Fruit fly (Drosophila melanogaster) whole organism, embryonic: ENCODE results near the gene numb.

Experiments used
- C15 ChIP-seq: fragments of 200-800 bp; sonication (Bioruptor generic); IDR thresholded peaks from 3 replicates; pipeline ENCODE4 v1.3.6; 2022; ENCODE audit warnings: missing biosample characterization, missing genetic modification characterization
- CG10267 ChIP-seq: fragments of 200-800 bp; sonication (Bioruptor generic); optimal IDR thresholded peaks from 2 replicates; lab custom pipeline; 2018; ENCODE audit warnings: missing biosample characterization, mild to moderate bottlenecking, missing genetic modification characterization, moderate library complexity
- CG11504 ChIP-seq: fragments of 200-800 bp; sonication (Bioruptor generic); optimal IDR thresholded peaks from 3 replicates; lab custom pipeline; 2019; ENCODE audit warnings: missing biosample characterization, mild to moderate bottlenecking, missing genetic modification characterization, moderate library complexity
- CG11560 ChIP-seq: fragments of 200-800 bp; sonication (Bioruptor generic); IDR thresholded peaks from 3 replicates; pipeline ENCODE4 v1.3.6; 2022; ENCODE audit warnings: missing biosample characterization, missing genetic modification characterization
- CG11696 ChIP-seq: fragments of 200-800 bp; sonication (Bioruptor generic); IDR thresholded peaks from 2 replicates; pipeline ENCODE4 v1.3.6; 2022; ENCODE audit warnings: missing biosample characterization, missing genetic modification characterization
- CG12104 ChIP-seq: fragments of 200-800 bp; sonication (Bioruptor generic); optimal IDR thresholded peaks from 3 replicates; lab custom pipeline; 2016; ENCODE audit warnings: missing biosample characterization, missing genetic modification characterization
- CG12659 ChIP-seq: fragments of 200-800 bp; sonication (Bioruptor generic); optimal IDR thresholded peaks from 3 replicates; lab custom pipeline; 2017; ENCODE audit warnings: mild to moderate bottlenecking, missing biosample characterization, missing genetic modification reagents, missing genetic modification characterization
- CG1602 ChIP-seq: fragments of 200-800 bp; sonication (Bioruptor generic); optimal IDR thresholded peaks from 3 replicates; lab custom pipeline; 2016; ENCODE audit warnings: missing biosample characterization, missing genetic modification characterization
- CG1603 ChIP-seq: fragments of 200-800 bp; sonication (Bioruptor generic); optimal IDR thresholded peaks from 2 replicates; lab custom pipeline; 2019; ENCODE audit warnings: missing biosample characterization, mild to moderate bottlenecking, missing genetic modification characterization, moderate library complexity
- CG2889 ChIP-seq: fragments of 200-800 bp; sonication (Bioruptor generic); IDR thresholded peaks from 3 replicates; pipeline ENCODE4 v1.3.6; 2022; ENCODE audit warnings: missing biosample characterization, missing genetic modification characterization
- CG3847 ChIP-seq: fragments of 200-800 bp; sonication (Bioruptor generic); IDR thresholded peaks from 2 replicates; pipeline ENCODE4 v1.3.6; 2022; ENCODE audit warnings: missing biosample characterization, missing genetic modification characterization
- CG6272 ChIP-seq: fragments of 200-800 bp; sonication (Bioruptor generic); IDR thresholded peaks from 2 replicates; pipeline ENCODE4 v1.3.6; 2022; ENCODE audit warnings: missing biosample characterization, missing genetic modification characterization
- CG6654 ChIP-seq: fragments of 200-800 bp; sonication (Bioruptor generic); optimal IDR thresholded peaks from 2 replicates; lab custom pipeline; 2017; ENCODE audit warnings: missing biosample characterization, mild to moderate bottlenecking, missing genetic modification characterization
- CG7357 ChIP-seq: fragments of 200-800 bp; sonication (Bioruptor generic); IDR thresholded peaks from 3 replicates; pipeline ENCODE4 v1.3.6; 2022; ENCODE audit warnings: missing biosample characterization, missing genetic modification characterization
- CG8089 ChIP-seq: fragments of 200-800 bp; sonication (Bioruptor generic); optimal IDR thresholded peaks from 3 replicates; lab custom pipeline; 2016; ENCODE audit warnings: missing biosample characterization, missing genetic modification characterization
- CG8944 ChIP-seq: fragments of 200-800 bp; sonication (Bioruptor generic); optimal IDR thresholded peaks from 3 replicates; lab custom pipeline; 2016; ENCODE audit warnings: missing biosample characterization, missing genetic modification characterization
- Chrac-16 ChIP-seq: fragments of 200-800 bp; sonication (Bioruptor generic); optimal IDR thresholded peaks from 3 replicates; lab custom pipeline; 2016; ENCODE audit warnings: missing biosample characterization, missing genetic modification characterization
- Doc2 ChIP-seq: fragments of 200-800 bp; sonication (Bioruptor generic); IDR thresholded peaks from 2 replicates; pipeline ENCODE4 v1.3.6; 2022; ENCODE audit warnings: missing biosample characterization, missing genetic modification characterization
- Ets65A ChIP-seq: fragments of 200-800 bp; sonication (Bioruptor generic); peaks from one replicate; lab custom pipeline; 2016; ENCODE audit warnings: missing biosample characterization, missing genetic modification characterization
- HmgD ChIP-seq: fragments of 200-800 bp; sonication (Bioruptor generic); optimal IDR thresholded peaks from 3 replicates; lab custom pipeline; 2016; ENCODE audit warnings: missing biosample characterization, missing genetic modification characterization
- Hr78 ChIP-seq, 2 experiments: fragments of 200-800 bp in 1 of 2; fragments of >200 bp in 1 of 2; sonication (Bioruptor generic) in 1 of 2; optimal IDR thresholded peaks; 2 replicates each; lab custom pipeline; 2017 to 2019; ENCODE audit warnings: missing biosample characterization in 2 of 2, missing genetic modification characterization in 2 of 2, mild to moderate bottlenecking in 1 of 2, moderate library complexity in 1 of 2
- Meics ChIP-seq: fragments of 200-800 bp; sonication (Bioruptor generic); optimal IDR thresholded peaks from 2 replicates; lab custom pipeline; 2017; ENCODE audit warnings: missing biosample characterization, mild to moderate bottlenecking, missing genetic modification characterization
- Myb ChIP-seq: fragments of 200-800 bp; sonication (Bioruptor generic); optimal IDR thresholded peaks from 2 replicates; lab custom pipeline; 2016; ENCODE audit warnings: missing biosample characterization, missing genetic modification characterization
- Optix ChIP-seq: fragments of 200-800 bp; sonication (Bioruptor generic); IDR thresholded peaks from 3 replicates; pipeline ENCODE4 v1.3.6; 2022; ENCODE audit warnings: missing biosample characterization, missing genetic modification characterization
- Pdp1 ChIP-seq, 2 experiments: fragments of 200-800 bp; sonication (Bioruptor generic); optimal IDR thresholded peaks; 3 replicates each; lab custom pipeline; 2016; ENCODE audit warnings: missing biosample characterization in 2 of 2, missing genetic modification characterization in 2 of 2, mild to moderate bottlenecking in 1 of 2, moderate library complexity in 1 of 2
- ac ChIP-seq: fragments of 200-800 bp; sonication (Bioruptor generic); optimal IDR thresholded peaks from 3 replicates; lab custom pipeline; 2017; ENCODE audit warnings: missing biosample characterization, mild to moderate bottlenecking, missing genetic modification characterization
- cad ChIP-seq: fragments of >200 bp; optimal IDR thresholded peaks from 2 replicates; lab custom pipeline; 2017; ENCODE audit warnings: missing biosample characterization, missing genetic modification characterization
- chm ChIP-seq: fragments of 200-800 bp; sonication (Bioruptor generic); IDR thresholded peaks from 2 replicates; pipeline ENCODE4 v1.3.6; 2022; ENCODE audit warnings: missing biosample characterization, missing genetic modification characterization
- disco-r ChIP-seq: fragments of 200-800 bp; sonication (Bioruptor generic); optimal IDR thresholded peaks from 2 replicates; lab custom pipeline; 2016; ENCODE audit warnings: missing biosample characterization, missing genetic modification characterization
- dysf ChIP-seq: fragments of 200-800 bp; sonication (Bioruptor generic); IDR thresholded peaks from 3 replicates; pipeline ENCODE4 v1.3.6; 2022; ENCODE audit warnings: missing biosample characterization, missing genetic modification characterization
- exex ChIP-seq: fragments of 200-800 bp; sonication (Bioruptor generic); optimal IDR thresholded peaks from 4 replicates; lab custom pipeline; 2018; ENCODE audit warnings: missing biosample characterization, mild to moderate bottlenecking, missing genetic modification characterization, moderate library complexity
- fd64A ChIP-seq: fragments of 200-800 bp; sonication (Bioruptor generic); optimal IDR thresholded peaks from 3 replicates; lab custom pipeline; 2018; ENCODE audit warnings: missing biosample characterization, mild to moderate bottlenecking, missing genetic modification characterization
- fd96Cb ChIP-seq: fragments of 200-800 bp; sonication (Bioruptor generic); optimal IDR thresholded peaks from 2 replicates; lab custom pipeline; 2018; ENCODE audit warnings: missing biosample characterization, mild to moderate bottlenecking, missing genetic modification characterization, moderate library complexity
- fu2 ChIP-seq: fragments of 200-800 bp; sonication (Bioruptor generic); optimal IDR thresholded peaks from 2 replicates; lab custom pipeline; 2016; ENCODE audit warnings: missing biosample characterization, missing genetic modification characterization
- gcm ChIP-seq: fragments of 200-800 bp; sonication (Bioruptor generic); optimal IDR thresholded peaks from 2 replicates; lab custom pipeline; 2019; ENCODE audit warnings: missing biosample characterization, mild to moderate bottlenecking, missing genetic modification characterization, moderate library complexity
- inv ChIP-seq: fragments of 200-800 bp; sonication (Bioruptor generic); IDR thresholded peaks from 2 replicates; pipeline ENCODE4 v1.3.6; 2022; ENCODE audit warnings: missing biosample characterization, missing genetic modification characterization; ENCODE audit not compliant: partially characterized antibody
- jing ChIP-seq: fragments of 200-800 bp; sonication (Bioruptor generic); optimal IDR thresholded peaks from 2 replicates; lab custom pipeline; 2018; ENCODE audit warnings: missing biosample characterization, mild to moderate bottlenecking, missing genetic modification characterization
- ken ChIP-seq: fragments of 200-800 bp; sonication (Bioruptor generic); IDR thresholded peaks from 3 replicates; pipeline ENCODE4 v1.3.6; 2022; ENCODE audit warnings: missing biosample characterization, missing genetic modification characterization
- klu ChIP-seq: fragments of 200-800 bp; sonication (Bioruptor generic); IDR thresholded peaks from 2 replicates; pipeline ENCODE4 v1.3.6; 2022; ENCODE audit warnings: missing biosample characterization, missing genetic modification characterization
- lmd ChIP-seq: fragments of 200-800 bp; sonication (Bioruptor generic); IDR thresholded peaks from 2 replicates; pipeline ENCODE4 v1.3.6; 2022; ENCODE audit warnings: missing biosample characterization, missing genetic modification characterization
- oc ChIP-seq: fragments of 200-800 bp; sonication (Bioruptor generic); optimal IDR thresholded peaks from 2 replicates; lab custom pipeline; 2018; ENCODE audit warnings: missing biosample characterization, mild to moderate bottlenecking, missing genetic modification characterization, moderate library complexity
- repo ChIP-seq: fragments of 200-800 bp; sonication (Bioruptor generic); optimal IDR thresholded peaks from 2 replicates; lab custom pipeline; 2016; ENCODE audit warnings: missing biosample characterization, missing genetic modification characterization
- schlank ChIP-seq: fragments of 200-800 bp; sonication (Bioruptor generic); optimal IDR thresholded peaks from 2 replicates; lab custom pipeline; 2018; ENCODE audit warnings: missing biosample characterization, mild to moderate bottlenecking, missing genetic modification characterization
- ssp ChIP-seq: fragments of 200-800 bp; sonication (Bioruptor generic); IDR thresholded peaks from 2 replicates; pipeline ENCODE4 v1.3.6; 2022; ENCODE audit warnings: missing biosample characterization, missing genetic modification characterization
- stwl ChIP-seq: fragments of 200-800 bp; sonication (Bioruptor generic); optimal IDR thresholded peaks from 3 replicates; lab custom pipeline; 2018; ENCODE audit warnings: missing biosample characterization, mild to moderate bottlenecking, missing genetic modification characterization, moderate library complexity
- zen ChIP-seq: fragments of 200-800 bp; sonication (Bioruptor generic); optimal IDR thresholded peaks from 3 replicates; lab custom pipeline; 2018; ENCODE audit warnings: missing biosample characterization, mild to moderate bottlenecking, missing genetic modification characterization, moderate library complexity

The numb gene

DNA sequence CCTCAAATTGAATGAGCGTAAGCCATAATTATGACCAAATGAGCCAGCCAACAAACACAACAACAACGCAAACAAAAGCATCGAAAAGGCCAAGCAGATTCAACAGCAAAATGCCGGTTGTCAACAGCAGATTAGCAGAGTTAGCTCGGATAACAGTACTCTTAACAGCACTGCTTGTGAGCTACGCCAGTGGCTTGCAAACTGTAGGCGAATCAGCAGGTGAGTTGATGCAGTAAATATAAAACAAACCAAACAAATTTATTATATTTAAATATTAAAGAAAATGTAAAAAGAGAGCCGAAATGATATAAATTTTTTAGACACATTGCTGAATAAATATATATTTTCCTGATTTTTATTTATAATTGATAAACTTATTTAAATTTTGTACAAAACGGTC, 16.6 kb upstream of the numb start:
- TF ChIP-seq Myb = no peak
- no peak for TF ChIP-seq CG1602
- TF ChIP-seq CG6654 (GFP tag; lab: Kevin White, UChicago) = peak; percentile 91
- TF ChIP-seq ssp = no peak
- no peak for TF ChIP-seq inv
- TF ChIP-seq schlank (tag; lab: Kevin White, UChicago) = no peak
- TF ChIP-seq CG2889 (GFP tag; lab: Robert Waterston, UW) = no peak
- no peak for TF ChIP-seq repo (GFP tag; lab: Kevin White, UChicago)
- TF ChIP-seq exex (tag; lab: Kevin White, UChicago) = no peak
- peak; percentile 4 for TF ChIP-seq cad (GFP tag; lab: Kevin White, UChicago)
- no peak for TF ChIP-seq gcm
- peak; percentile 20 for TF ChIP-seq oc
- peak; percentile 39 for TF ChIP-seq stwl (tag; lab: Kevin White, UChicago)
- TF ChIP-seq Doc2 (GFP tag; lab: Robert Waterston, UW) = no peak
- no peak for TF ChIP-seq CG11560 (tag; lab: Robert Waterston, UW)
- no peak for TF ChIP-seq zen (tag; lab: Kevin White, UChicago)
- no peak for TF ChIP-seq fd64A (GFP tag; lab: Kevin White, UChicago)
- TF ChIP-seq CG11504 = no peak

DNA sequence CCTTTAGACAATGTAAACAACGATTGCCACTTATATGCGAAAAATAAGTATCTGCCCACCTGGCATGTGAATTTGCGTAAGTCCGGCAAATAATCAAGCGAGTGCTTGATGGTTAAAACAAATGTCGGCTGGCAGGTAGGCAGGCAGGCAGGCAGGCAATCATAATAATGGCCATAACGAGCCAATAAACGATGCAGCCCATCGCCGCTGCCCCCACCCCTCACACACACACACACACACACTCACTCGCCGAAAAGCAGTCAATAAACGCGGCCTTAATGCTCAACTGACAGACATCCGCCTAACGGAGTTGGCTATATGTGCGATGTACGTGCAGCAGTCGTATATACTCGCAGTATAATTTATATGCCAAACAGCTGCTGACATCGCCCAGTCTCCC, 16.0 kb upstream of the numb start:
- TF ChIP-seq jing (GFP tag; lab: Kevin White, UChicago) = no peak
- peak; percentile 64 for TF ChIP-seq cad (GFP tag; lab: Kevin White, UChicago)
- peak; percentile 52 for TF ChIP-seq zen (tag; lab: Kevin White, UChicago)
- TF ChIP-seq CG3847 (GFP tag; lab: Robert Waterston, UW) = no peak
- peak; percentile 38; the same call in 1 of the 3 replicates for TF ChIP-seq dysf (GFP tag; lab: Robert Waterston, UW)
- no peak for TF ChIP-seq disco-r (GFP tag; lab: Kevin White, UChicago)
- no peak for TF ChIP-seq CG1603 (tag; lab: Kevin White, UChicago)
- TF ChIP-seq, all 482 proteins: peak for 3

DNA sequence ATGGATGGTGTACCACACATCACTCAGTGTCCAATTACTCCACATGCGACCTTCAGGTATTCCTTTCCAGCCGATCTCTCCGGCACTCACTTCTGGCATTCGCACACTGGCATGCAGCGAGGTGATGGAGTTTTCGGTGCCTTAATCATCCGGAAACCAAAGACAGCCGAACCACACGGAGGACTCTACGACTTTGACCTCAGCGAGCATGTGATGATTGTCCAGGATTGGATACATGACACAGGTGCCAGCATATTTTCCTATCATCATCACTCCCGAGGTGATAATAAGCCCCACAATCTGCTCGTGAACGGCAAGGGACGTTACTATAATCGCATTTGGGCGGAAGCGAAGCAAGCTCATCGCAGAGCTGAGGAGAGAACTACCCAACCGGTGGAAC, 13.1 kb upstream of the numb start:
- no peak for TF ChIP-seq Hr78 (GFP tag; optimal IDR thresholded peaks at IDR 0.05; lab: Kevin White, UChicago)
- TF ChIP-seq Chrac-16 (GFP tag; lab: Kevin White, UChicago) = no peak
- no peak for TF ChIP-seq ken
- no peak for TF ChIP-seq HmgD (GFP tag; lab: Kevin White, UChicago)
- TF ChIP-seq Ets65A (GFP tag; lab: Kevin White, UChicago) = peak; percentile 50
- no peak for TF ChIP-seq ac
- TF ChIP-seq, all 482 proteins: peak for 1

DNA sequence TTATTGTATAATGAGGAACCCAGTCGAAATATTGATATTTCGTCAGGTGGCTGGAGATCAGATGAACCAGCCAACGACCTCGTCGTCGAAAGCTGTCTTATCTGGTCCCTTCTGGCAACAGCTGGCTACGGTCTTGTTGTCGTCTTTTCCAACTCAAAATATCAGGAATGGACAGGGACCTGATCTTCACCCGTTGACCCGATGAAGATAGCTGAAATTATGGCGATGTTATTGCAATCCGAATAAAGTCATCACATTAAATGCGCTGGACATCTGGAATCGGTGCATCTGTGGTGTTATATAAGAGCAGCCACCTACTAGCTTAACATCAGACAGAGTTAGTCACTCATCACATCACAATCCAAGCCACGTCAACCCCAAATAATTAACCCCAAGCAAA, 10.7 kb upstream of the numb start, which contains the start of gene Fbp2:
Fbp2 (plus strand) TSS at position 251 of the 400 bp plus-strand sequence.
- no peak for TF ChIP-seq CG11696 (GFP tag; lab: Robert Waterston, UW)
- no peak for TF ChIP-seq Optix (GFP tag; lab: Robert Waterston, UW)
- no peak for TF ChIP-seq C15 (GFP tag; lab: Robert Waterston, UW)
- TF ChIP-seq fu2 (GFP tag; lab: Kevin White, UChicago) = no peak
- peak in 1 of 2 experiments; percentile 77 for TF ChIP-seq Pdp1 (GFP tag; optimal IDR thresholded peaks at IDR 0.05; lab: Kevin White, UChicago)

DNA sequence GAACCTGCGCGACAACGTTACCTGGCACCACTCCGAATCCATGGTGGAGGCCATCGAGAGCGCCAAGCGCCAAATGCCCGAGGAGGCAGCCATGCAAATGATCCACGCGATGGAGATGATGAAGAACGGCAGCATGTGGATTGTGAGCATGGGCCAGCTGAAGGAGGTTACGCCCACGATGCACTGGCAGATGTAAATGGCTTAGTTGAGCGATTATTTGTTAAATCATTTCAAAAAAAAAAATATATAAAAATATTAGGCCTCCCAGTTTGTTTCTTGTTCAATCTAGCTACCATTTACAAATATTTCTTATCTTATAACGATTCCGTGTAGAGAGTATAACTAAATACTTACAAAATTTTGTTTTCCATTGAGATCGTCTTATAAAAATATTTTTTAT, 9.7 kb upstream of the numb start, which contains the start of gene CG42847:
CG42847 (plus strand) TSS at position 301 of the 400 bp plus-strand sequence.
- TF ChIP-seq Meics (no peak), CG12659 (GFP tag; lab: Kevin White, UChicago) (no peak), CG6272 (no peak), CG10267 (tag; lab: Kevin White, UChicago) (no peak), chm (GFP tag; lab: Robert Waterston, UW) (no peak), fd96Cb (no peak), CG12104 (GFP tag; lab: Kevin White, UChicago) (no peak), CG8944 (GFP tag; lab: Kevin White, UChicago) (no peak), CG7357 (GFP tag; lab: Robert Waterston, UW) (no peak), lmd (GFP tag; lab: Robert Waterston, UW) (no peak), klu (GFP tag; lab: Robert Waterston, UW) (no peak), CG8089 (GFP tag; lab: Kevin White, UChicago) (no peak)
